Fruit fly (Drosophila melanogaster) whole organism, wandering third instar larva: ENCODE measurements around the gene CG4271.

Source experiments
- Sp1 ChIP-seq: fragments of 200-800 bp; sonication (Bioruptor generic); optimal IDR thresholded peaks from 3 replicates; lab custom pipeline; 2019; ENCODE audit warnings: missing biosample characterization, mild to moderate bottlenecking, missing genetic modification characterization, moderate library complexity
- usp ChIP-seq: fragments of >200 bp; optimal IDR thresholded peaks from 2 replicates; lab custom pipeline; 2017; ENCODE audit warnings: missing biosample characterization, missing genetic modification characterization

DNA sequence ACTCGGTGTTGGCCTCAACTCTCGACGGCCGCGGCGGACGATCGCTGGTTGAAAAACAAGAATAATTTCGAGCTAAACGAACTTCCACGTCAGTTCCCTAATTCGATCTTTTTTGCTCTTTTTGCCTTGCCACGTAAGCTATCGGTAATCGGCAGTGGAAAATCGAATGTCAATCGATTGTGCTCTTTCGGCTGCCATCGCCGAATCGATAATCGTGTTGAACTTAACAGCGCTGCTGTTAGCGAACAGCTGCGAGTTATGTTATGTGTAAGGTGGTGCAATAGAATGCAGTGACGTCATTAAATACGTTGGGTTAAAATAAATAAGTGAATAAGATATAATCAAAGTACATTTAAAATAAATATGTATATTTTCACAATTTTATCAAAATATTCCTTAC lies 48.2 kb upstream of the CG4271 start, which contains the start of gene Sec24CD:
- TF ChIP-seq Sp1 (no peak), usp (GFP tag; lab: Kevin White, UChicago) (no peak)
